Worm (Caenorhabditis elegans): ENCODE measurements around the gene sel-9.

sel-9 gene

DNA sequence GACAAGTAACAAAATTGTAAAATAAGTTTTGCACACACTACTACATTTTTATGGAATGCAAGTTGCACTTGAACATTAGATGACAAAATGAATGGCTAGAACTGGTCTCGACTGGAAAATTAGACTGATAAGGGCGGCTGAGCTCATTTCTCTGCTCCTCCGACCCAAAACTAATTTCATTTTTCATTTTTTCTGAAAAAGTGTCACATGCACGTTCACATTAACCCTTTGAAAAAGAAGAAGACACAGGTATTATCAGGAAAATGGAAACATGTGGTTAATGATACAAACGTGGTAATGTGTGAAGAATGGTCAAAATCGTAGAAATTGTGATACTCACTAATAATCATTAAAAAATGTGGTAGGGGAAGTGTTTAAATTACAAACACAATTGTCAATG, 4.6 kb upstream of the sel-9 start:
- TF ChIP-seq W03F9.2 (tag; optimal IDR thresholded peaks at IDR 0.05), result no peak
- no peak for TF ChIP-seq dao-5 (tag; optimal IDR thresholded peaks at IDR 0.05)
- TF ChIP-seq him-1 (tag; optimal IDR thresholded peaks at IDR 0.05), result no peak

ce11 chrV:8306366-8306765, 4.0 kb upstream of the sel-9 start, which contains the start of gene W02D7.8:
TSS of gene W02D7.8 (minus strand) at chrV:8306466.
- TF ChIP-seq dao-5 (tag; optimal IDR thresholded peaks at IDR 0.05) (no peak), W03F9.2 (tag; optimal IDR thresholded peaks at IDR 0.05) (no peak), him-1 (tag; optimal IDR thresholded peaks at IDR 0.05) (no peak)

- TF ChIP-seq him-1 (tag; optimal IDR thresholded peaks at IDR 0.05), result no peak
- TF ChIP-seq W03F9.2 (tag; optimal IDR thresholded peaks at IDR 0.05), result no peak
- no peak for TF ChIP-seq dao-5 (tag; optimal IDR thresholded peaks at IDR 0.05)
Measured at ce11 chrV:8305940-8306339, 3.6 kb upstream of the sel-9 start.

DNA sequence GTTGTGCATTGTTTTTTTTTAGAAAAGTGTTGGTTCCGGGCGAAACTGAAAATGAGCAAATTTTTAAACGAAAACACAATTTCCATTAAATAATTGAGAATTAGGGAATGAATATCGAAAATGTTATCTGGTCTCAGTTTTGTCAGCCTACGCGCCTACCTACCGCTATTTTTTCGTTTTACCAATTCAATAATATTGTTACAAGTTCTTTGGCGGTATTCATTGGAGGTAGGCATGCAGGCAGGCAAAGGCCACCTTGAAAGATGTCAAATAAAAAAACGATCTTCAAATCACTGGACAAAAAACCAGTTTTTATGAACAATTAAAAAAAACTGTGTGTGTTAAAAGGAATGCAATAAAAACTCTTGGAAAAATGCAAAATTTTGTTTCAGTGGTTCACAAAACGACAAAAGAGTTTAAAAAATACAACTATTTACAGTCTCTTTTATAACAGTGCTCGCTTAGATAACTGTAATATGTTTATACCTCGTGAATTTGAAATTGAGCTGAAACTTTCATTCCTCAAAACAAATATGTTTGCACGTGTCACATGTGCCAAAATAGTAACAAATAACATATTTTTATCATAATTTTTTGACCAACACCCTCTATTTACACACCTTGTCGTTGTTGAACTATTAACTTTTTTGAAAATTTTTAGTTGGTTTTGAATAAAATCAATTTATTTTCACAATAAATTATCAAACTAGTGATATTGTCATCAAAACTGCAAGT, 2.2 kb upstream of the sel-9 start, which contains the start of gene W02D7.11:
W02D7.11 (minus strand) TSS at position 51 of the 735 bp plus-strand sequence.
- no peak for TF ChIP-seq dao-5 (tag; optimal IDR thresholded peaks at IDR 0.05)

- no peak for TF ChIP-seq dao-5 (tag; optimal IDR thresholded peaks at IDR 0.05)
- TF ChIP-seq him-1 (tag; optimal IDR thresholded peaks at IDR 0.05), result no peak
- peak; percentile 42 for TF ChIP-seq W03F9.2 (tag; optimal IDR thresholded peaks at IDR 0.05)
Measured at ce11 chrV:8300935-8301535, 1.3 kb downstream of the sel-9 start, which contains the start of gene W02D7.6. TSS of gene W02D7.6 (minus strand) at chrV:8301507.

DNA sequence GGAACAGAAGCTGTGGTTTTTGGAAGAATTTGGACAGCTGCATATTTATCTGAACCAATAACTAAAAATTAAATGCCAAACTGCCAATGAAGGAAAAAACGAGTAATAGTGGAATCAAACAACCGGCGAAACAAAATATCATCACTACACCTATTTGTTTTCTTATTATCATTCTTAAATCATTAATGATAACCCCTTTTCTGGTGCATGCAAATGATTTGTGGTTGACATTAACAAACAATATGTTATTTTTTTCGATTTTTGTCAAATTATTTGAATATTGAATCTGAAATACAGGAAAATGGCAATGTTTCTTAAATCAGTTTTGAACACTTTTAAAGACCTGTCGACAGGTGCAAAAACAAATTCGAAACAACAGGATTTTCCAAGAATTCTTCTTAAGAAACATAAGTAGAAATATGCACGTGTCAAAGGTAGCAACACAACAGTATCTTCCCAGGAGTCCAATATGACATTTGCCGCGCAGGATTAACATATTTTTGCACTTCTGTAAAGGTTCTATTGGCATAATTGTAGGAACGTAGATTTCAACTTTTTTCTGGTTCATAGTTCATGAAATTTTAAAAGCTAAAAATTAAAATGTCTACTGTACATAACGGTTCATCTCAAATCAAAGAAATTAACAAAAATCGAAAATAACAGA, 3.1 kb downstream of the sel-9 start, which contains the start of gene W02D7.5:
W02D7.5 (minus strand) TSS at position 51 of the 664 bp plus-strand sequence.
- TF ChIP-seq W03F9.2 (tag; optimal IDR thresholded peaks at IDR 0.05) (no peak), him-1 (tag; optimal IDR thresholded peaks at IDR 0.05) (no peak), dao-5 (tag; optimal IDR thresholded peaks at IDR 0.05) (no peak)

DNA sequence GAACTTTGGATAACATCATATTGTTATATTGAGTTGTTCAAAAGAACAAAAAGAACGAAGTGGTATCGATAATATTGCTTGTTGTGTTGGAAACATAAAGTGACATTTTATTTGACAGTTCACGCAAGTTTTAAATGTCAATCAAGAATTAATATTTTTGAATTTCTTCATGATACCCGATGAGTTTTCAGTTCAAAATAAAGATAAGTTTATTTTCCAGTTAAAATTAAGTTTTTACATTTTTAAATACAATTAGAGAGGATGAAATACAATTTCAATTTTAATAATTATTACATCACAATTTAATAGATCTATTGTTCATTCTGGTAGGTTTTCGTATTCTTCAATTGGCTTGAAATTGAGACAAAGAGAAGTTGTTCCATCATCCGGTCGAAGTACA, 4.9 kb downstream of the sel-9 start, which contains the start of gene W02D7.4:
W02D7.4 (minus strand) TSS at position 101 of the 400 bp plus-strand sequence.
- TF ChIP-seq dao-5 (tag; optimal IDR thresholded peaks at IDR 0.05), result no peak
- TF ChIP-seq W03F9.2 (tag; optimal IDR thresholded peaks at IDR 0.05), result no peak
- no peak for TF ChIP-seq him-1 (tag; optimal IDR thresholded peaks at IDR 0.05)

- no peak for TF ChIP-seq dao-5 (tag; optimal IDR thresholded peaks at IDR 0.05)
Measured at ce11 chrV:8295866-8296265, 6.5 kb downstream of the sel-9 start, which contains the start of gene smex-1. TSS of gene smex-1 (minus strand) at chrV:8295966.

DNA sequence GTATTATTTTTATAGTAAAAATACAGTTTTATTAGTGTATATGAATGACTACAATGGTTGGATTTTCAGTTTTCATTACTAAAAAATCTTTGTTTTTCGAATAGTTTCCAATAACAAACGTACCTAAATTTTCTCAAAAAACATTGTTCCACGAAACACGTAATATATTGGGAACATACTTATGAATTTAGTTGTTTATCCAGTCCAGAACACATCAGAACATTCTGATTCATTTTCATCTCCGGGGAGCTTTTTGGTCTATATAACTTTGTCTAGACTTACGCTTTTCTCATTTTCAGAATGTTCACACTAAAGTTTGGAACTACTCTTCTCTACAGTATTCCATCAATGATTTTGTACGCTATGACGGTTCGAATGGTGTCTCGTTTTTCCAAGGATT, 10.6 kb downstream of the sel-9 start, which contains the start of gene srg-33:
srg-33 (plus strand) TSS at position 301 of the 400 bp plus-strand sequence.
- TF ChIP-seq dao-5 (tag; optimal IDR thresholded peaks at IDR 0.05) (no peak), him-1 (tag; optimal IDR thresholded peaks at IDR 0.05) (no peak), W03F9.2 (tag; optimal IDR thresholded peaks at IDR 0.05) (no peak)

ce11 chrV:8288125-8288806, 14.1 kb downstream of the sel-9 start:
- no peak for TF ChIP-seq W03F9.2 (tag; optimal IDR thresholded peaks at IDR 0.05)
- TF ChIP-seq him-1 (tag; optimal IDR thresholded peaks at IDR 0.05), result no peak
- no peak for TF ChIP-seq dao-5 (tag; optimal IDR thresholded peaks at IDR 0.05)

- TF ChIP-seq him-1 (tag; optimal IDR thresholded peaks at IDR 0.05), result no peak
- no peak for TF ChIP-seq dao-5 (tag; optimal IDR thresholded peaks at IDR 0.05)
- no peak for TF ChIP-seq W03F9.2 (tag; optimal IDR thresholded peaks at IDR 0.05)
Measured at ce11 chrV:8285455-8285854, 16.9 kb downstream of the sel-9 start.

DNA sequence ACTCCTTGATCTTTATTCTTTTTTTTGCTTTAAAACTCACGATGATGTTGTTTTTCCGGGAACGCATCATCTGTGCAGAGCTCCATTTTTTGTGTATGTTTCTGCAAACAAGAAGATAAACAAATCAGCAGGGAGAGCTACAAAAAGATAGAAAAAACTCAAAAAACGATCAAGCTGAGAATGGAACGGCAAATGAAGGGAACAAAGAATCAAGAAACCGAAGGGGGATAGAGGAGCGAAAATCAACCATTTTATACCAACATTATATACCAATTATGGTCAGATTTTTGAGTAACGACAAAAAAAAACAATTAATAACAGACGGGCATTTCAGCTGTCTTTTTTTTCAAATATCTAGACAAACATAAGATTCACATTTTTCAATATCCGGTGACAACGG, 17.6 kb downstream of the sel-9 start, which contains the start of gene slc-17.5:
slc-17.5 (minus strand) TSS at position 101 of the 400 bp plus-strand sequence.
- TF ChIP-seq W03F9.2 (tag; optimal IDR thresholded peaks at IDR 0.05), result no peak
- no peak for TF ChIP-seq him-1 (tag; optimal IDR thresholded peaks at IDR 0.05)
- no peak for TF ChIP-seq dao-5 (tag; optimal IDR thresholded peaks at IDR 0.05)

- TF ChIP-seq him-1 (tag; optimal IDR thresholded peaks at IDR 0.05), result no peak
- no peak for TF ChIP-seq dao-5 (tag; optimal IDR thresholded peaks at IDR 0.05)
- TF ChIP-seq W03F9.2 (tag; optimal IDR thresholded peaks at IDR 0.05), result no peak
Measured at ce11 chrV:8282933-8283332, 19.4 kb downstream of the sel-9 start.
